Worm (Caenorhabditis elegans) whole organism, L4/young adult: ENCODE data around the gene Y41C4A.21.

Experiments used
- W03F9.2 ChIP-seq: fragments of 150-350 bp; optimal IDR thresholded peaks from 2 replicates; lab custom pipeline; 2014; ENCODE audit warnings: missing biosample characterization, missing genetic modification characterization
- him-1 ChIP-seq: sonication (generic microtip); optimal IDR thresholded peaks from 2 replicates; lab custom pipeline; 2016; ENCODE audit warnings: missing genotype, missing genetic modification reagents, missing genetic modification characterization, missing compliant biosample characterization

DNA sequence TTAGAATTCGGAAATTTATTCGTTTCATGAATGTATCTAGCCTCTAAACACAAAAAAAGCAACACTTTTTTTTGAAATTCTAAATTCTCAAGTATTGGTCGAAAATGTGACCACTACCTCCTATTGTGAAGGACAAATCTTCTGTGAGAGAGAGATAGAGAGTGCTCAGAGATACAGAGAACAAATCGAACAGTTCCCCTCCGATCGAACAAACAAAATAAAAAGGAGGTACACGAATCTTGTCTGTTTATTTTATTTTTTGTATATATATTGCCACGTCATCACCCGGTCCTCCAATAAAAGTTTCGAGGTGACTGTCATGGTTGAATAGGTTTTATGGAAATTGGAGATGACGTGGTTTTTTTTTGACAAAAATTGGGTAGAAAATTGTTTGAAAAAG is 8.7 kb downstream of the Y41C4A.21 start:
- no peak for TF ChIP-seq him-1 (tag; lab: Kevin White, UChicago)
- TF ChIP-seq W03F9.2, result no peak
